Fruit fly (Drosophila melanogaster) S2 (cell line): ENCODE data around the gene CG5877.

ENCODE experiments used
- CG8478 ChIP-seq: fragments of >200 bp; optimal IDR thresholded peaks from 2 replicates; lab custom pipeline; 2018
- CTCF ChIP-seq, 2 experiments: fragments of >200 bp; optimal IDR thresholded peaks; 2 replicates each; lab custom pipeline; 2018

The CG5877 gene

dm6 chrX:15307485-15308138, 14.8 kb downstream of the CG5877 start:
- TF ChIP-seq CG8478 (lab: Kevin White, UChicago) (no peak), CTCF (optimal IDR thresholded peaks at IDR 0.05; lab: Kevin White, UChicago) (no peak)

- TF ChIP-seq CG8478 (lab: Kevin White, UChicago) (no peak), CTCF (optimal IDR thresholded peaks at IDR 0.05; lab: Kevin White, UChicago) (no peak)
Measured at dm6 chrX:15308456-15308954, 15.7 kb downstream of the CG5877 start.

dm6 chrX:15309918-15310317, 17.1 kb downstream of the CG5877 start:
- TF ChIP-seq CTCF (optimal IDR thresholded peaks at IDR 0.05; lab: Kevin White, UChicago) = no peak

dm6 chrX:15312074-15312881, 19.4 kb downstream of the CG5877 start:
- TF ChIP-seq CTCF (optimal IDR thresholded peaks at IDR 0.05; lab: Kevin White, UChicago) = no peak
- TF ChIP-seq CG8478 (lab: Kevin White, UChicago) = no peak

dm6 chrX:15312882-15313154, 20.0 kb downstream of the CG5877 start:
- TF ChIP-seq CG8478 (lab: Kevin White, UChicago) (no peak), CTCF (optimal IDR thresholded peaks at IDR 0.05; lab: Kevin White, UChicago) (no peak)

dm6 chrX:15313389-15313788, 20.6 kb downstream of the CG5877 start:
- no peak for TF ChIP-seq CG8478 (lab: Kevin White, UChicago)
- no peak for TF ChIP-seq CTCF (optimal IDR thresholded peaks at IDR 0.05; lab: Kevin White, UChicago)

dm6 chrX:15313829-15314324, 21.0 kb downstream of the CG5877 start:
- no peak for TF ChIP-seq CG8478 (lab: Kevin White, UChicago)
- no peak for TF ChIP-seq CTCF (optimal IDR thresholded peaks at IDR 0.05; lab: Kevin White, UChicago)

- TF ChIP-seq CG8478 (lab: Kevin White, UChicago) = no peak
- TF ChIP-seq CTCF (optimal IDR thresholded peaks at IDR 0.05; lab: Kevin White, UChicago) = peak; percentile 34 to 47
Measured at dm6 chrX:15319290-15319689, 26.5 kb downstream of the CG5877 start, which contains the start of gene Top1. Gene Top1, plus strand, starts transcription at chrX:15319479.

- TF ChIP-seq CTCF (optimal IDR thresholded peaks at IDR 0.05; lab: Kevin White, UChicago) (peak in 1 of 2 experiments; percentile 30), CG8478 (lab: Kevin White, UChicago) (no peak)
Measured at dm6 chrX:15319699-15320482, 27.1 kb downstream of the CG5877 start.

dm6 chrX:15320522-15320921, 27.7 kb downstream of the CG5877 start:
- TF ChIP-seq CTCF (optimal IDR thresholded peaks at IDR 0.05; lab: Kevin White, UChicago) = no peak
- no peak for TF ChIP-seq CG8478 (lab: Kevin White, UChicago)

- no peak for TF ChIP-seq CG8478 (lab: Kevin White, UChicago)
- TF ChIP-seq CTCF (optimal IDR thresholded peaks at IDR 0.05; lab: Kevin White, UChicago) = no peak
Measured at dm6 chrX:15320973-15321372, 28.1 kb downstream of the CG5877 start.

- TF ChIP-seq CG8478 (lab: Kevin White, UChicago) = no peak
- TF ChIP-seq CTCF (optimal IDR thresholded peaks at IDR 0.05; lab: Kevin White, UChicago) = no peak
Measured at dm6 chrX:15323302-15323880, 30.6 kb downstream of the CG5877 start.

- no peak for TF ChIP-seq CTCF (optimal IDR thresholded peaks at IDR 0.05; lab: Kevin White, UChicago)
- no peak for TF ChIP-seq CG8478 (lab: Kevin White, UChicago)
Measured at dm6 chrX:15328148-15328718, 35.4 kb downstream of the CG5877 start, which contains the start of gene dah. Gene dah, plus strand, starts transcription at chrX:15328342.
